Fruit fly (Drosophila melanogaster) S2 (cell line): Measurements from ENCODE around the gene CadN2.

ENCODE experiments used
- CG8478 ChIP-seq: fragments of >200 bp; optimal IDR thresholded peaks from 2 replicates; lab custom pipeline; 2018
- CTCF ChIP-seq, 2 experiments: fragments of >200 bp; optimal IDR thresholded peaks; 2 replicates each; lab custom pipeline; 2018

- TF ChIP-seq CTCF (optimal IDR thresholded peaks at IDR 0.05; lab: Kevin White, UChicago) (no peak), CG8478 (lab: Kevin White, UChicago) (no peak)
Observed at dm6 chr2L:17781948-17782347, 93.1 kb downstream of the CadN2 start.
